Fruit fly (Drosophila melanogaster): Measurements from ENCODE around the gene Cdc7.

Gene Cdc7

dm6 chrX:6694979-6695388, 40.6 kb downstream of the Cdc7 start, which contains the start of gene CG14442:
CG14442 (minus strand) TSS chrX:6695007.
- no peak for TF ChIP-seq lola (GFP tag; optimal IDR thresholded peaks at IDR 0.05)
- TF ChIP-seq dsf (GFP tag; optimal IDR thresholded peaks at IDR 0.05; ENCODE audit: borderline replicate concordance): no peak
- TF ChIP-seq sage (GFP tag; optimal IDR thresholded peaks at IDR 0.05): peak; percentile 45
- TF ChIP-seq N (GFP tag; optimal IDR thresholded peaks at IDR 0.05): no peak
- TF ChIP-seq brk (GFP tag; optimal IDR thresholded peaks at IDR 0.05): no peak
- TF ChIP-seq ey (GFP tag; optimal IDR thresholded peaks at IDR 0.05): peak; percentile 29
- TF ChIP-seq CG9705 (GFP tag; optimal IDR thresholded peaks at IDR 0.05): peak; percentile 19
- TF ChIP-seq foxo (GFP tag; optimal IDR thresholded peaks at IDR 0.05): peak in 1 of 2 experiments; percentile 49
- peak; percentile 46 for TF ChIP-seq fru (GFP tag; optimal IDR thresholded peaks at IDR 0.05)
- TF ChIP-seq woc (GFP tag; optimal IDR thresholded peaks at IDR 0.05): peak; percentile 47
- TF ChIP-seq Hr78 (GFP tag; optimal IDR thresholded peaks at IDR 0.05): no peak
- no peak for TF ChIP-seq CG32264 (GFP tag; optimal IDR thresholded peaks at IDR 0.05)
- TF ChIP-seq sv (GFP tag; optimal IDR thresholded peaks at IDR 0.05): peak; percentile 42
- TF ChIP-seq h (GFP tag; optimal IDR thresholded peaks at IDR 0.05): peak; percentile 56
- no peak for TF ChIP-seq pan (optimal IDR thresholded peaks at IDR 0.05)
- TF ChIP-seq Myc (optimal IDR thresholded peaks at IDR 0.05): no peak
- peak; percentile 17 for TF ChIP-seq br (GFP tag; optimal IDR thresholded peaks at IDR 0.05)
- TF ChIP-seq Sp1 (GFP tag; optimal IDR thresholded peaks at IDR 0.05): peak; percentile 31
- TF ChIP-seq rgr (GFP tag; optimal IDR thresholded peaks at IDR 0.05): peak; percentile 41
- no peak for TF ChIP-seq Hnf4 (GFP tag; optimal IDR thresholded peaks at IDR 0.05)
- no peak for TF ChIP-seq dl (GFP tag; optimal IDR thresholded peaks at IDR 0.05; ENCODE audit: insufficient read depth in 1 of 2, partially characterized antibody in 2 of 2)
- no peak for TF ChIP-seq Abd-B (GFP tag; optimal IDR thresholded peaks at IDR 0.05)
- TF ChIP-seq psq (GFP tag; optimal IDR thresholded peaks at IDR 0.05): no peak
- TF ChIP-seq Vsx2 (GFP tag; optimal IDR thresholded peaks at IDR 0.05; ENCODE audit: partially characterized antibody): no peak
- TF ChIP-seq Jra (GFP tag; optimal IDR thresholded peaks at IDR 0.05): peak; percentile 29
- TF ChIP-seq dmrt93B (GFP tag; optimal IDR thresholded peaks at IDR 0.05): no peak
- TF ChIP-seq HLH106 (tag; optimal IDR thresholded peaks at IDR 0.05): peak; percentile 56
- TF ChIP-seq Dif (GFP tag; optimal IDR thresholded peaks at IDR 0.05; ENCODE audit: partially characterized antibody): no peak
- no peak for TF ChIP-seq GATAd (GFP tag; optimal IDR thresholded peaks at IDR 0.05)
- TF ChIP-seq Hr83 (GFP tag; optimal IDR thresholded peaks at IDR 0.05; ENCODE audit: poor library complexity, severe bottlenecking): peak; percentile 4
- no peak for TF ChIP-seq tai (GFP tag; optimal IDR thresholded peaks at IDR 0.05)

- TF ChIP-seq GATAd (GFP tag; optimal IDR thresholded peaks at IDR 0.05) (no peak), Hr78 (GFP tag; optimal IDR thresholded peaks at IDR 0.05) (no peak), HLH106 (tag; optimal IDR thresholded peaks at IDR 0.05) (peak; percentile 67), h (GFP tag; optimal IDR thresholded peaks at IDR 0.05) (peak; percentile 71), rgr (GFP tag; optimal IDR thresholded peaks at IDR 0.05) (peak; percentile 74), ey (GFP tag; optimal IDR thresholded peaks at IDR 0.05) (peak; percentile 70), Sp1 (GFP tag; optimal IDR thresholded peaks at IDR 0.05) (peak; percentile 82), dl (GFP tag; optimal IDR thresholded peaks at IDR 0.05; ENCODE audit: insufficient read depth in 1 of 2, partially characterized antibody in 2 of 2) (no peak), Hnf4 (GFP tag; optimal IDR thresholded peaks at IDR 0.05) (peak; percentile 28), CG9705 (GFP tag; optimal IDR thresholded peaks at IDR 0.05) (peak; percentile 32), jim (GFP tag; optimal IDR thresholded peaks at IDR 0.05) (no peak), Hr83 (GFP tag; optimal IDR thresholded peaks at IDR 0.05; ENCODE audit: poor library complexity, severe bottlenecking) (no peak), CrebA (GFP tag; optimal IDR thresholded peaks at IDR 0.05; ENCODE audit: borderline replicate concordance) (no peak), Vsx2 (GFP tag; optimal IDR thresholded peaks at IDR 0.05; ENCODE audit: partially characterized antibody) (no peak), dmrt93B (GFP tag; optimal IDR thresholded peaks at IDR 0.05) (peak; percentile 40), Dfd (GFP tag; optimal IDR thresholded peaks at IDR 0.05) (no peak), woc (GFP tag; optimal IDR thresholded peaks at IDR 0.05) (peak; percentile 38), Rel (GFP tag; optimal IDR thresholded peaks at IDR 0.05) (no peak), Rel (tag; optimal IDR thresholded peaks at IDR 0.05) (peak; percentile 28), psq (GFP tag; optimal IDR thresholded peaks at IDR 0.05) (peak; percentile 30), foxo (GFP tag; optimal IDR thresholded peaks at IDR 0.05) (peak in 1 of 2 experiments; percentile 75), OdsH (GFP tag; optimal IDR thresholded peaks at IDR 0.05) (peak; percentile 67), brk (GFP tag; optimal IDR thresholded peaks at IDR 0.05) (no peak), Myc (optimal IDR thresholded peaks at IDR 0.05) (no peak), fru (GFP tag; optimal IDR thresholded peaks at IDR 0.05) (peak; percentile 84), lola (GFP tag; optimal IDR thresholded peaks at IDR 0.05) (no peak), CG32264 (GFP tag; optimal IDR thresholded peaks at IDR 0.05) (peak; percentile 45), br (GFP tag; optimal IDR thresholded peaks at IDR 0.05) (peak; percentile 79), pan (optimal IDR thresholded peaks at IDR 0.05) (no peak), Dif (GFP tag; optimal IDR thresholded peaks at IDR 0.05; ENCODE audit: partially characterized antibody) (no peak), usp (GFP tag; optimal IDR thresholded peaks at IDR 0.05) (no peak), tai (GFP tag; optimal IDR thresholded peaks at IDR 0.05) (no peak), sv (GFP tag; optimal IDR thresholded peaks at IDR 0.05) (peak; percentile 28), Abd-B (GFP tag; optimal IDR thresholded peaks at IDR 0.05) (no peak), N (GFP tag; optimal IDR thresholded peaks at IDR 0.05) (no peak), Mio (GFP tag; optimal IDR thresholded peaks at IDR 0.05) (no peak), sage (GFP tag; optimal IDR thresholded peaks at IDR 0.05) (no peak), dsf (GFP tag; optimal IDR thresholded peaks at IDR 0.05; ENCODE audit: borderline replicate concordance) (no peak), Jra (GFP tag; optimal IDR thresholded peaks at IDR 0.05) (no peak)
Measured at dm6 chrX:6696467-6696866, 42.1 kb downstream of the Cdc7 start.

Measured in whole organism, wandering third instar larva.